Fruit fly (Drosophila melanogaster): ENCODE data around the gene Dci.
A peak's percentile ranks its signal among the peaks of the same experiment; 100 is the strongest.

Dci gene

dm6 chr3L:820332-820731 is 30.8 kb upstream of the Dci start (continued):
- TF ChIP-seq CG14860 (GFP tag; IDR thresholded peaks at IDR 0.05; ENCODE audit: partially characterized antibody) (no peak), CG8089 (GFP tag; optimal IDR thresholded peaks at IDR 0.05) (no peak), vfl (GFP tag; optimal IDR thresholded peaks at IDR 0.05) (no peak), hth (optimal IDR thresholded peaks at IDR 0.05) (no peak), gem (tag; optimal IDR thresholded peaks at IDR 0.05) (peak; percentile 85), shn (GFP tag; optimal IDR thresholded peaks at IDR 0.05) (no peak), abd-A (tag; optimal IDR thresholded peaks at IDR 0.05) (no peak), ind (GFP tag; optimal IDR thresholded peaks at IDR 0.05) (peak; percentile 65), Awh (GFP tag; IDR thresholded peaks at IDR 0.05) (peak; percentile 69), CG2120 (GFP tag; optimal IDR thresholded peaks at IDR 0.05) (peak; percentile 17), NC2β (GFP tag; optimal IDR thresholded peaks at IDR 0.05) (no peak), Hr78 (GFP tag; optimal IDR thresholded peaks at IDR 0.05) (no peak), Dad (GFP tag; optimal IDR thresholded peaks at IDR 0.05) (no peak), pb (GFP tag; optimal IDR thresholded peaks at IDR 0.05) (no peak), croc (GFP tag; conservative IDR thresholded peaks at IDR 0.05) (peak; percentile 66), dmrt99B (tag; optimal IDR thresholded peaks at IDR 0.05) (peak; percentile 85), ash1 (GFP tag; optimal IDR thresholded peaks at IDR 0.05) (no peak), ap (GFP tag; IDR thresholded peaks at IDR 0.05) (0 out of 2 replicates have a peak, but pooled peaks have one; percentile 23), CG7987 (GFP tag; optimal IDR thresholded peaks at IDR 0.05) (no peak), kay (GFP tag; optimal IDR thresholded peaks at IDR 0.05) (no peak), CG8388 (GFP tag; optimal IDR thresholded peaks at IDR 0.05) (peak; percentile 74), lab (GFP tag; optimal IDR thresholded peaks at IDR 0.05) (peak; percentile 78), z (GFP tag; IDR thresholded peaks at IDR 0.05) (no peak), Rfx (GFP tag; IDR thresholded peaks at IDR 0.05) (peak; percentile 70), Fer2 (tag; optimal IDR thresholded peaks at IDR 0.05) (no peak), hbn (GFP tag; IDR thresholded peaks at IDR 0.05; ENCODE audit: partially characterized antibody) (no peak), CG16813 (GFP tag; IDR thresholded peaks at IDR 0.05; ENCODE audit: partially characterized antibody) (no peak), CG18262 (tag; optimal IDR thresholded peaks at IDR 0.05) (peak; percentile 71), salm (tag; optimal IDR thresholded peaks at IDR 0.05) (peak; percentile 52), CG15601 (tag; optimal IDR thresholded peaks at IDR 0.05) (peak; percentile 52), Sox102F (GFP tag; optimal IDR thresholded peaks at IDR 0.05) (peak; percentile 81), CG6272 (GFP tag; IDR thresholded peaks at IDR 0.05) (peak; percentile 35; the same call in 1 of the 2 replicates), CG14710 (tag; optimal IDR thresholded peaks at IDR 0.05) (peak; percentile 53), HLH54F (GFP tag; optimal IDR thresholded peaks at IDR 0.05) (peak; percentile 14), cato (GFP tag; optimal IDR thresholded peaks at IDR 0.05; ENCODE audit: borderline replicate concordance) (peak; percentile 54), pita (GFP tag; optimal IDR thresholded peaks at IDR 0.05) (no peak), CG10147 (GFP tag; optimal IDR thresholded peaks at IDR 0.05) (peak; percentile 68), Lpt (GFP tag; optimal IDR thresholded peaks at IDR 0.05) (no peak), Gsc (GFP tag; IDR thresholded peaks at IDR 0.05) (peak; percentile 57; the same call in 1 of the 2 replicates), CG18599 (GFP tag; optimal IDR thresholded peaks at IDR 0.05) (peak; percentile 59), CG7271 (tag; optimal IDR thresholded peaks at IDR 0.05) (no peak), cad (GFP tag; optimal IDR thresholded peaks at IDR 0.05) (no peak), CG6254 (GFP tag; optimal IDR thresholded peaks at IDR 0.05) (peak; percentile 44), al (GFP tag; IDR thresholded peaks at IDR 0.05) (peak; percentile 38), CG10543 (GFP tag; optimal IDR thresholded peaks at IDR 0.05) (no peak), slbo (GFP tag; IDR thresholded peaks at IDR 0.05) (peak; percentile 68), CG4820 (GFP tag; optimal IDR thresholded peaks at IDR 0.05) (peak; percentile 64), lov (optimal IDR thresholded peaks at IDR 0.05) (no peak), lov (GFP tag; IDR thresholded peaks at IDR 0.05) (no peak), CG12104 (GFP tag; optimal IDR thresholded peaks at IDR 0.05) (no peak), Dfd (GFP tag; optimal IDR thresholded peaks at IDR 0.05) (no peak)

All from whole organism, embryonic.